Worm (Caenorhabditis elegans) whole organism, L2 larva: ENCODE measurements around the gene Y41D4B.24.

Source experiments
- C34F6.9 ChIP-seq: fragments of 150-350 bp; optimal IDR thresholded peaks from 2 replicates; lab custom pipeline; 2014; ENCODE audit warnings: missing biosample characterization, missing genetic modification characterization
- F13H6.1 ChIP-seq: sonication (generic microtip); optimal IDR thresholded peaks from 2 replicates; lab custom pipeline; 2016; ENCODE audit warnings: missing genetic modification characterization, missing compliant biosample characterization
- R02D3.7 ChIP-seq: fragments of 150-350 bp; optimal IDR thresholded peaks from 2 replicates; lab custom pipeline; 2014; ENCODE audit warnings: missing biosample characterization, missing genetic modification characterization
- Y55F3AM.14 ChIP-seq: fragments of 200-800 bp; sonication (Bioruptor generic); optimal IDR thresholded peaks from 2 replicates; lab custom pipeline; 2018; ENCODE audit warnings: mild to moderate bottlenecking, missing genetic modification characterization, missing compliant biosample characterization
- ZK546.5 ChIP-seq: sonication (generic microtip); optimal IDR thresholded peaks from 2 replicates; lab custom pipeline; 2017; ENCODE audit warnings: missing biosample characterization, missing genetic modification characterization
- alr-1 ChIP-seq: fragments of 150-350 bp; optimal IDR thresholded peaks from 2 replicates; lab custom pipeline; 2014; ENCODE audit warnings: missing biosample characterization, missing genetic modification characterization
- aly-2 ChIP-seq: fragments of 150-350 bp; optimal IDR thresholded peaks from 2 replicates; lab custom pipeline; 2014; ENCODE audit warnings: missing biosample characterization, missing genetic modification characterization
- ama-1 ChIP-seq: fragments of 150-350 bp; optimal IDR thresholded peaks from 2 replicates; lab custom pipeline; 2018; ENCODE audit warnings: inconsistent platforms
- blmp-1 ChIP-seq: sonication (generic microtip); optimal IDR thresholded peaks from 2 replicates; lab custom pipeline; 2017; ENCODE audit warnings: missing genetic modification characterization, mild to moderate bottlenecking, missing compliant biosample characterization, antibody characterized with exemption, moderate library complexity; ENCODE audit not compliant: insufficient read depth
- ceh-16 ChIP-seq: fragments of 150-350 bp; optimal IDR thresholded peaks from 2 replicates; lab custom pipeline; 2014; ENCODE audit warnings: missing biosample characterization, missing genetic modification characterization
- ceh-82 ChIP-seq: fragments of 150-350 bp; optimal IDR thresholded peaks from 2 replicates; lab custom pipeline; 2014; ENCODE audit warnings: missing biosample characterization, missing genetic modification characterization
- crh-2 ChIP-seq: sonication (generic microtip); optimal IDR thresholded peaks from 2 replicates; lab custom pipeline; 2017; ENCODE audit warnings: missing biosample characterization, missing genetic modification characterization
- dmd-4 ChIP-seq: sonication (generic microtip); optimal IDR thresholded peaks from 2 replicates; lab custom pipeline; 2017; ENCODE audit warnings: missing biosample characterization, missing genetic modification characterization
- fos-1 ChIP-seq: fragments of 150-350 bp; optimal IDR thresholded peaks from 2 replicates; lab custom pipeline; 2014; ENCODE audit warnings: missing biosample characterization, missing genetic modification characterization
- lin-11 ChIP-seq: fragments of 150-350 bp; sonication (generic microtip); optimal IDR thresholded peaks from 2 replicates; lab custom pipeline; 2014; ENCODE audit warnings: missing biosample characterization, missing genetic modification characterization, inconsistent platforms, mixed read lengths
- lin-13 ChIP-seq: fragments of 150-350 bp; optimal IDR thresholded peaks from 2 replicates; lab custom pipeline; 2014; ENCODE audit warnings: missing biosample characterization, missing genetic modification reagents, missing genetic modification characterization
- lin-39 ChIP-seq: fragments of 150-350 bp; optimal IDR thresholded peaks from 2 replicates; lab custom pipeline; 2014; ENCODE audit warnings: missing biosample characterization, missing genetic modification reagents, missing genetic modification characterization
- lsy-2 ChIP-seq, 2 experiments: fragments of 150-350 bp in 1 of 2; sonication (generic microtip) in 1 of 2; optimal IDR thresholded peaks; 2 replicates each; lab custom pipeline; 2014 to 2017; ENCODE audit warnings: missing biosample characterization in 2 of 2, missing genetic modification characterization in 2 of 2
- mab-5 ChIP-seq: fragments of 150-350 bp; optimal IDR thresholded peaks from 2 replicates; lab custom pipeline; 2014; ENCODE audit warnings: missing biosample characterization, missing genetic modification characterization
- mbf-1 ChIP-seq: sonication (generic microtip); optimal IDR thresholded peaks from 2 replicates; lab custom pipeline; 2017; ENCODE audit warnings: missing biosample characterization, missing genetic modification characterization
- mdl-1 ChIP-seq, 2 experiments: fragments of 150-350 bp in 1 of 2; sonication (generic microtip) in 1 of 2; optimal IDR thresholded peaks; 2 replicates each; lab custom pipeline; 2017; ENCODE audit warnings: missing biosample characterization in 2 of 2, missing genetic modification characterization in 2 of 2
- nhr-11 ChIP-seq: fragments of 150-350 bp; optimal IDR thresholded peaks from 2 replicates; lab custom pipeline; 2014; ENCODE audit warnings: missing biosample characterization, missing genetic modification characterization
- nhr-12 ChIP-seq: fragments of 150-350 bp; optimal IDR thresholded peaks from 2 replicates; lab custom pipeline; 2014; ENCODE audit warnings: missing biosample characterization, missing genetic modification characterization
- nhr-129 ChIP-seq: fragments of 150-350 bp; optimal IDR thresholded peaks from 2 replicates; lab custom pipeline; 2014; ENCODE audit warnings: missing biosample characterization, missing genetic modification characterization
- nhr-21 ChIP-seq: fragments of 150-350 bp; optimal IDR thresholded peaks from 2 replicates; lab custom pipeline; 2014; ENCODE audit warnings: missing biosample characterization, missing genetic modification characterization
- nhr-25 ChIP-seq: fragments of 150-350 bp; sonication (generic microtip); optimal IDR thresholded peaks from 3 replicates; lab custom pipeline; 2014; ENCODE audit warnings: missing biosample characterization, missing genetic modification characterization
- peb-1 ChIP-seq: fragments of 150-350 bp; optimal IDR thresholded peaks from 2 replicates; lab custom pipeline; 2014; ENCODE audit warnings: missing biosample characterization, missing genetic modification characterization
- sem-4 ChIP-seq: fragments of 150-350 bp; optimal IDR thresholded peaks from 2 replicates; lab custom pipeline; 2014; ENCODE audit warnings: missing biosample characterization, missing genetic modification reagents, missing genetic modification characterization
- skn-1 ChIP-seq: sonication (generic microtip); optimal IDR thresholded peaks from 2 replicates; lab custom pipeline; 2017; ENCODE audit warnings: missing biosample characterization, missing genetic modification characterization
- sma-3 ChIP-seq: sonication (generic microtip); optimal IDR thresholded peaks from 2 replicates; lab custom pipeline; 2016; ENCODE audit warnings: missing genetic modification reagents, missing genetic modification characterization, missing compliant biosample characterization
- sma-9 ChIP-seq, 2 experiments: fragments of 150-350 bp in 1 of 2; sonication (generic microtip) in 1 of 2; optimal IDR thresholded peaks; 2 replicates each; lab custom pipeline; 2014 to 2016; ENCODE audit warnings: missing genetic modification characterization in 2 of 2, mild to moderate bottlenecking in 1 of 2, missing biosample characterization in 1 of 2, missing compliant biosample characterization in 1 of 2, missing genetic modification reagents in 1 of 2, moderate library complexity in 1 of 2
- snpc-4 ChIP-seq: fragments of 150-350 bp; optimal IDR thresholded peaks from 2 replicates; lab custom pipeline; 2014; ENCODE audit warnings: missing biosample characterization, missing genetic modification characterization
- unc-39 ChIP-seq: fragments of 150-350 bp; optimal IDR thresholded peaks from 2 replicates; lab custom pipeline; 2014; ENCODE audit warnings: missing biosample characterization, missing genetic modification characterization
- unc-55 ChIP-seq: fragments of 150-350 bp; sonication (generic microtip); optimal IDR thresholded peaks from 3 replicates; lab custom pipeline; 2014; ENCODE audit warnings: missing biosample characterization, missing genetic modification reagents, missing genetic modification characterization
- unc-62 ChIP-seq: fragments of 150-350 bp; optimal IDR thresholded peaks from 2 replicates; lab custom pipeline; 2014; ENCODE audit warnings: missing biosample characterization, missing genetic modification reagents, missing genetic modification characterization
- ztf-1 ChIP-seq: fragments of 200-800 bp; sonication (Bioruptor generic); conservative IDR thresholded peaks from 2 replicates; pipeline ENCODE4 v1.3.6; 2022; ENCODE audit warnings: missing genetic modification characterization, missing compliant biosample characterization
- ztf-11 ChIP-seq: sonication (generic microtip); optimal IDR thresholded peaks from 2 replicates; lab custom pipeline; 2017; ENCODE audit warnings: missing biosample characterization, missing genetic modification characterization
- ztf-4 ChIP-seq: fragments of 150-350 bp; optimal IDR thresholded peaks from 2 replicates; lab custom pipeline; 2014; ENCODE audit warnings: missing biosample characterization, missing genetic modification characterization

Gene Y41D4B.24

ce11 chrIV:1720474-1720873 is 38.5 kb upstream of the Y41D4B.24 start, which contains the start of gene epic-2:
Gene epic-2 (plus strand): TSS chrIV:1720790.
- TF ChIP-seq fos-1 (tag; lab: Kevin White, UChicago) (no peak), nhr-25 (tag; lab: Kevin White, UChicago) (peak; percentile 29), mdl-1 (tag; optimal IDR thresholded peaks at IDR 0.05; lab: Kevin White, UChicago) (no peak), nhr-11 (tag; lab: Kevin White, UChicago) (no peak), ama-1 (lab: Kevin White, UChicago) (peak; percentile 53), sma-3 (GFP tag; lab: Kevin White, UChicago) (peak; percentile 9)

ce11 chrIV:1715705-1716104 is 33.7 kb upstream of the Y41D4B.24 start:
- TF ChIP-seq nhr-25 (tag; lab: Kevin White, UChicago): peak; percentile 74
- no peak for TF ChIP-seq ztf-11
- TF ChIP-seq, all 48 proteins: peak for 1

DNA sequence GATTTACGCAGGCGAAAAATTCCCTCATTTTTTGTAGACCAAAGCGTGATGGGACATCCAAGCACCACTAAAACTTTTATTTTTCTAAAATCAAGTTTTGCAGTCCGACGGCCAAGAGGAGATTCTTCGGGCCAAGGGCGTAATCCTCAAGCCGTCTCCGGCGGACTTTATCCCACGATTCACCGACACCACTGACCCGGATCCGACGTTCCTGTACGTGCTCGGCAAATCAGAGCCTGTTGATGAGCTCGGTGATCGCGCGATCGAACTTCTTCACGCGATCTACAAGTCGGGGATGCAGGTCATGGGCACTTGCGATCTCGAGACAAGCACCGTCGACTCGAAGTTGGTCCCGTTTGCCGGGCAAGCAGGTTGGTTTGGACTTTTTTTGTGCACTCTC is 31.7 kb upstream of the Y41D4B.24 start:
- TF ChIP-seq crh-2 (tag; lab: Kevin White, UChicago) (no peak), snpc-4 (tag; lab: Kevin White, UChicago) (no peak), F13H6.1 (tag; lab: Kevin White, UChicago) (no peak), aly-2 (no peak), ceh-82 (tag; lab: Kevin White, UChicago) (no peak), mbf-1 (no peak), C34F6.9 (tag; lab: Kevin White, UChicago) (no peak), peb-1 (no peak), R02D3.7 (tag; lab: Kevin White, UChicago) (no peak)

- TF ChIP-seq nhr-25 (tag; lab: Kevin White, UChicago) (peak; percentile 22), ZK546.5 (tag; lab: Kevin White, UChicago) (peak; percentile 50), unc-39 (tag; lab: Kevin White, UChicago) (no peak), lin-13 (GFP tag; lab: Kevin White, UChicago) (peak; percentile 30), ceh-16 (no peak), ceh-82 (tag; lab: Kevin White, UChicago) (no peak), lsy-2 (tag; optimal IDR thresholded peaks at IDR 0.05; lab: Kevin White, UChicago) (peak in 1 of 2 experiments; percentile 12)
Measured at ce11 chrIV:1711029-1711489, 29.1 kb upstream of the Y41D4B.24 start, which contains the start of gene rpi-2. Gene rpi-2 (plus strand): TSS chrIV:1711262.

- TF ChIP-seq sem-4 (tag; lab: Kevin White, UChicago): no peak
- TF ChIP-seq alr-1 (tag; lab: Kevin White, UChicago): no peak
- no peak for TF ChIP-seq skn-1 (tag; lab: Kevin White, UChicago)
- no peak for TF ChIP-seq lsy-2 (tag; optimal IDR thresholded peaks at IDR 0.05; lab: Kevin White, UChicago)
- TF ChIP-seq ama-1 (lab: Kevin White, UChicago): no peak
- TF ChIP-seq unc-39 (tag; lab: Kevin White, UChicago): no peak
- TF ChIP-seq R02D3.7 (tag; lab: Kevin White, UChicago): no peak
Measured at ce11 chrIV:1710535-1710934, 28.6 kb upstream of the Y41D4B.24 start.

ce11 chrIV:1709695-1710315 is 27.8 kb upstream of the Y41D4B.24 start, which contains the start of the genes pbs-1 and K08D12.3:
Gene pbs-1 (minus strand): TSS chrIV:1709745.
Gene K08D12.3 (plus strand): TSS chrIV:1710265.
- TF ChIP-seq unc-39 (tag; lab: Kevin White, UChicago): no peak
- no peak for TF ChIP-seq ztf-11
- TF ChIP-seq ztf-4 (tag; lab: Kevin White, UChicago): peak; percentile 51
- no peak for TF ChIP-seq dmd-4
- TF ChIP-seq Y55F3AM.14 (GFP tag; lab: Kevin White, UChicago): peak; percentile 19
- TF ChIP-seq C34F6.9 (tag; lab: Kevin White, UChicago): peak; percentile 88
- TF ChIP-seq unc-62 (GFP tag; lab: Kevin White, UChicago): no peak
- TF ChIP-seq ztf-1: no peak
- peak; percentile 70 for TF ChIP-seq nhr-129 (tag; lab: Kevin White, UChicago)
- peak; percentile 64 for TF ChIP-seq lin-11 (tag; lab: Kevin White, UChicago)
- peak; percentile 63 for TF ChIP-seq mab-5 (tag; lab: Kevin White, UChicago)
- no peak for TF ChIP-seq nhr-11 (tag; lab: Kevin White, UChicago)
- TF ChIP-seq nhr-21: peak; percentile 81
- TF ChIP-seq blmp-1 (tag; lab: Kevin White, UChicago): peak; percentile 12
- TF ChIP-seq ceh-82 (tag; lab: Kevin White, UChicago): peak; percentile 40
- peak; percentile 87 for TF ChIP-seq crh-2 (tag; lab: Kevin White, UChicago)
- peak; percentile 55 for TF ChIP-seq ceh-16
- peak; percentile 84 for TF ChIP-seq nhr-25 (tag; lab: Kevin White, UChicago)
- peak; percentile 72 for TF ChIP-seq ama-1 (lab: Kevin White, UChicago)
- peak; percentile 82 for TF ChIP-seq F13H6.1 (tag; lab: Kevin White, UChicago)
- peak; percentile 96 for TF ChIP-seq ZK546.5 (tag; lab: Kevin White, UChicago)
- peak; percentile 27 for TF ChIP-seq fos-1 (tag; lab: Kevin White, UChicago)
- peak; percentile 31 for TF ChIP-seq snpc-4 (tag; lab: Kevin White, UChicago)
- TF ChIP-seq lin-39 (tag; lab: Kevin White, UChicago): no peak
- TF ChIP-seq nhr-12 (tag; lab: Kevin White, UChicago): no peak
- peak; percentile 69 for TF ChIP-seq sem-4 (tag; lab: Kevin White, UChicago)
- TF ChIP-seq R02D3.7 (tag; lab: Kevin White, UChicago): no peak
- peak; percentile 50 for TF ChIP-seq sma-9 (GFP tag; optimal IDR thresholded peaks at IDR 0.05; lab: Kevin White, UChicago)
- TF ChIP-seq sma-9 (tag; optimal IDR thresholded peaks at IDR 0.05; lab: Kevin White, UChicago): no peak
- TF ChIP-seq unc-55 (GFP tag; lab: Kevin White, UChicago): peak; percentile 93
- no peak for TF ChIP-seq aly-2
